Fruit fly (Drosophila melanogaster): ENCODE results near the gene mor.

The mor gene

DNA sequence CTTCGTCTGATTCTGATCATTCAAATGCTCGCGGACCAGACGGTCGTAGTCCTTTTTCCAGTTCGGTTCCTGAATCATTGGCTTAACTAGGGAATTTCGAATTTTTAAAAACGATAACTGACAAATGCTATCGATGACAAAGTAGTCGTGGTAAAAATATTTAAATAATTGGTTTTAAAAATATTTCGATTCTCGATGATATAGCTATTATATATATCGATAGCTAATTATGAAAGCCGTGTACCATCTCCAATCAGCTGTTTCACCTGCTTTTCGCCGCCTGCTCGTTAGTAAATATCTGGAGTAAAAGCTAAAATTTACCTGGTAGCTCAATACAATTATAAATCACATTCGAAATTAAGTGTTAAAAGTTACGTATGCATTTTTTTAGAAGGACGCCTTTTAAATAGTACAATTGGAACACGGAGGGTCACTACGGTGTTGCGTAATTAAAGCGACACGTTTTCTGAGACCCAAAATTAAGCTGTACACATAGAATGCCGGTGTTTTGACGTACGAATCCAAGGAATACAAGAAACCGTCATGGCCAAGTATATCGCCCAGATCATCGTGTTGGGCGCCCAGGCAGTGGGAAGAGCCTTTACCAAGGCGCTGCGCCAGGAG is 39.0 kb downstream of the mor start, which contains the start of the genes CG5478 and blp (continued):
- TF ChIP-seq CG3995 (GFP tag; optimal IDR thresholded peaks at IDR 0.05), result peak; percentile 97
- no peak for TF ChIP-seq Ada2b (GFP tag; IDR thresholded peaks at IDR 0.05)
- no peak for TF ChIP-seq CG10543 (GFP tag; optimal IDR thresholded peaks at IDR 0.05)
- no peak for TF ChIP-seq dati (GFP tag; IDR thresholded peaks at IDR 0.05)
- TF ChIP-seq danr (GFP tag; IDR thresholded peaks at IDR 0.05), result no peak
- no peak for TF ChIP-seq Oaz (GFP tag; IDR thresholded peaks at IDR 0.05)
- no peak for TF ChIP-seq Nf-YB (GFP tag; optimal IDR thresholded peaks at IDR 0.05)
- no peak for TF ChIP-seq CrebB (tag; optimal IDR thresholded peaks at IDR 0.05)
- TF ChIP-seq CG12659 (GFP tag; optimal IDR thresholded peaks at IDR 0.05), result no peak
- TF ChIP-seq CG30431 (GFP tag; optimal IDR thresholded peaks at IDR 0.05), result no peak
- no peak for TF ChIP-seq CG4328 (GFP tag; optimal IDR thresholded peaks at IDR 0.05)
- no peak for TF ChIP-seq Deaf1 (tag; optimal IDR thresholded peaks at IDR 0.05)
- TF ChIP-seq CG33213 (GFP tag; optimal IDR thresholded peaks at IDR 0.05), result no peak
- TF ChIP-seq croc (GFP tag; conservative IDR thresholded peaks at IDR 0.05), result no peak
- peak; percentile 69 for TF ChIP-seq pzg (GFP tag; optimal IDR thresholded peaks at IDR 0.05)
- no peak for TF ChIP-seq ftz-f1 (GFP tag; optimal IDR thresholded peaks at IDR 0.05)
- peak; percentile 10 for TF ChIP-seq Ets97D (GFP tag; optimal IDR thresholded peaks at IDR 0.05)
- TF ChIP-seq CoRest (tag; optimal IDR thresholded peaks at IDR 0.05), result no peak
- no peak for TF ChIP-seq CG2875 (GFP tag; optimal IDR thresholded peaks at IDR 0.05)
- TF ChIP-seq CG4282 (GFP tag; optimal IDR thresholded peaks at IDR 0.05), result no peak
- no peak for TF ChIP-seq vfl (GFP tag; optimal IDR thresholded peaks at IDR 0.05)
- TF ChIP-seq Chrac-16 (GFP tag; optimal IDR thresholded peaks at IDR 0.05), result no peak
- TF ChIP-seq TFAM (GFP tag; optimal IDR thresholded peaks at IDR 0.05), result no peak
- no peak for TF ChIP-seq CG33557 (GFP tag; optimal IDR thresholded peaks at IDR 0.05)
- 0 out of 2 replicates have a peak, but pooled peaks have one; percentile 11 for TF ChIP-seq sob (GFP tag; IDR thresholded peaks at IDR 0.05)
- TF ChIP-seq gsb-n (tag; optimal IDR thresholded peaks at IDR 0.05), result no peak
- no peak for TF ChIP-seq shn (GFP tag; optimal IDR thresholded peaks at IDR 0.05)
- peak; percentile 7 for TF ChIP-seq PHDP (tag; optimal IDR thresholded peaks at IDR 0.05)
- TF ChIP-seq Abd-B (GFP tag; optimal IDR thresholded peaks at IDR 0.05), result no peak
- no peak for TF ChIP-seq eyg (GFP tag; optimal IDR thresholded peaks at IDR 0.05)
- TF ChIP-seq CG8478 (optimal IDR thresholded peaks at IDR 0.05), result no peak
- TF ChIP-seq Trl (optimal IDR thresholded peaks at IDR 0.05), result no peak
- no peak for TF ChIP-seq Trl (GFP tag; optimal IDR thresholded peaks at IDR 0.05)
- TF ChIP-seq sens (GFP tag), result peak; percentile 69
- TF ChIP-seq Camta (GFP tag; optimal IDR thresholded peaks at IDR 0.05), result no peak
- no peak for TF ChIP-seq sim (GFP tag; IDR thresholded peaks at IDR 0.05)
- TF ChIP-seq ac (GFP tag; optimal IDR thresholded peaks at IDR 0.05), result no peak
- TF ChIP-seq CG6791 (GFP tag; IDR thresholded peaks at IDR 0.05; ENCODE audit: partially characterized antibody), result peak; percentile 94
- TF ChIP-seq Drgx (GFP tag; IDR thresholded peaks at IDR 0.05), result no peak
- no peak for TF ChIP-seq CG17359 (tag; optimal IDR thresholded peaks at IDR 0.05)
- TF ChIP-seq CG10979 (tag; optimal IDR thresholded peaks at IDR 0.05), result no peak
- TF ChIP-seq CG13894 (tag; optimal IDR thresholded peaks at IDR 0.05), result no peak

DNA sequence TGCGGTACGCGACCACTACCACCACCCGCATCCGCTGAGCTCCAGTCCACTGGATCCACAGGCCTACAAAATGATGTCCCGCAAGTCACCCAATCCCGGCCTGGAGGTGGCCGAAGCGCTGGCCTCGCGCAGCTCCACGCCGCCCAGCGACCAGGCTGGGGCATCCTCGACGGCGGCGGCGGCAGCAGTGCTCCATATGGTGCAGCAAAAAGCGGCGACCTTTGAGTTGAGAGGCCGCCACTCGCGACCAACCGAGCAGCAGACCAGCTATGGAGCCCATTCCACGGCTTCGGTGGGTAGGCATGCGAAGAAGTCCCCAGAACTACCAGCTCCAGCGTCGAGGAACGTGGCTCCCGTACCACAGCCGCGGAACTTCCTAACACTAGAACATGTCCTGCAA is 42.7 kb downstream of the mor start:
- peak; percentile 54 for TF ChIP-seq Med (GFP tag)
- TF ChIP-seq sisA (GFP tag; IDR thresholded peaks at IDR 0.05), result 0 out of 2 replicates have a peak, but pooled peaks have one; percentile 23
- TF ChIP-seq Ets65A (GFP tag), result peak; percentile 55
- TF ChIP-seq Oaz (GFP tag; IDR thresholded peaks at IDR 0.05), result no peak

Data from whole organism, embryonic.